Worm (Caenorhabditis elegans) whole organism, young adult: ENCODE measurements around the gene Y51A2D.8.

Source experiments
- D2030.7 ChIP-seq: fragments of 200-800 bp; sonication (Bioruptor generic); IDR thresholded peaks from 2 replicates; pipeline ENCODE4 v1.3.6; 2022; ENCODE audit warnings: missing genetic modification reagents, missing genetic modification characterization, missing compliant biosample characterization
- F10E7.11 ChIP-seq: sonication (generic microtip); optimal IDR thresholded peaks from 2 replicates; lab custom pipeline; 2017; ENCODE audit warnings: mild to moderate bottlenecking, missing genetic modification characterization, moderate library complexity, missing compliant biosample characterization
- F37B4.10 ChIP-seq: fragments of 200-800 bp; sonication (Bioruptor generic); IDR thresholded peaks from 2 replicates; pipeline ENCODE4 v1.3.6; 2022; ENCODE audit warnings: missing genetic modification characterization, missing compliant biosample characterization
- F55B11.4 ChIP-seq: sonication (generic microtip); optimal IDR thresholded peaks from 2 replicates; lab custom pipeline; 2016; ENCODE audit warnings: missing compliant biosample characterization, missing genetic modification characterization, borderline replicate concordance; ENCODE audit not compliant: insufficient read depth
- F57C9.4 ChIP-seq: sonication (generic microtip); optimal IDR thresholded peaks from 2 replicates; lab custom pipeline; 2017; ENCODE audit warnings: mild to moderate bottlenecking, missing genetic modification characterization, missing compliant biosample characterization
- K11D2.4 ChIP-seq: fragments of 200-800 bp; sonication (Bioruptor generic); IDR thresholded peaks from 2 replicates; pipeline ENCODE4 v1.3.6; 2022; ENCODE audit warnings: missing genetic modification reagents, missing genetic modification characterization, missing compliant biosample characterization
- Y53F4B.3 ChIP-seq: fragments of 200-800 bp; sonication (Bioruptor generic); IDR thresholded peaks from 2 replicates; pipeline ENCODE4 v1.3.6; 2022; ENCODE audit warnings: missing genetic modification reagents, missing genetic modification characterization, missing compliant biosample characterization
- Y95B8A.8 ChIP-seq: fragments of 200-800 bp; sonication (Bioruptor generic); IDR thresholded peaks from 2 replicates; pipeline ENCODE4 v1.3.6; 2022; ENCODE audit warnings: missing genetic modification reagents, missing genetic modification characterization, missing compliant biosample characterization
- ZK185.1 ChIP-seq: sonication (generic microtip); optimal IDR thresholded peaks from 2 replicates; lab custom pipeline; 2016; ENCODE audit warnings: mild to moderate bottlenecking, missing genetic modification characterization, missing compliant biosample characterization; ENCODE audit not compliant: poor library complexity, severe bottlenecking
- ama-1 ChIP-seq, 3 experiments: fragments of 150-350 bp in 1 of 3; sonication (generic microtip) in 2 of 3; optimal IDR thresholded peaks; 2 replicates each; lab custom pipeline; 2014 to 2018; ENCODE audit warnings: missing biosample characterization in 2 of 3, missing genetic modification characterization in 2 of 3, missing genetic modification reagents in 2 of 3
- atf-7 ChIP-seq: sonication (generic microtip); optimal IDR thresholded peaks from 2 replicates; lab custom pipeline; 2017; ENCODE audit warnings: mild to moderate bottlenecking, missing genetic modification characterization, missing compliant biosample characterization
- athp-1 ChIP-seq: sonication (generic microtip); optimal IDR thresholded peaks from 2 replicates; lab custom pipeline; 2017; ENCODE audit warnings: mild to moderate bottlenecking, missing genetic modification characterization, missing compliant biosample characterization
- attf-3 ChIP-seq: fragments of 200-800 bp; sonication (Bioruptor generic); conservative IDR thresholded peaks from 2 replicates; pipeline ENCODE4 v1.3.6; 2022; ENCODE audit warnings: missing genetic modification reagents, missing genetic modification characterization, missing compliant biosample characterization
- cebp-1 ChIP-seq, 2 experiments: fragments of 200-800 bp in 1 of 2; sonication (Bioruptor generic) in 1 of 2; sonication (generic microtip) in 1 of 2; IDR thresholded peaks in 1 of 2; optimal IDR thresholded peaks in 1 of 2; 2 replicates each; pipeline versions ENCODE4 v1.3.6 to Lab custom; 2017 to 2022; ENCODE audit warnings: missing compliant biosample characterization in 2 of 2, missing genetic modification characterization in 2 of 2, mild to moderate bottlenecking in 1 of 2, missing genetic modification reagents in 1 of 2, moderate library complexity in 1 of 2
- ceh-100 ChIP-seq: fragments of 200-800 bp; sonication (Bioruptor generic); IDR thresholded peaks from 2 replicates; pipeline ENCODE4 v1.3.6; 2022; ENCODE audit warnings: missing genetic modification reagents, missing genetic modification characterization, missing compliant biosample characterization
- ceh-58 ChIP-seq: fragments of 200-800 bp; sonication (Bioruptor generic); IDR thresholded peaks from 2 replicates; pipeline ENCODE4 v1.3.6; 2022; ENCODE audit warnings: missing genetic modification characterization, missing compliant biosample characterization
- dox-1 ChIP-seq: fragments of 200-800 bp; sonication (Bioruptor generic); IDR thresholded peaks from 2 replicates; pipeline ENCODE4 v1.3.6; 2022; ENCODE audit warnings: missing genetic modification reagents, missing genetic modification characterization, missing compliant biosample characterization
- dpff-1 ChIP-seq: sonication (generic microtip); optimal IDR thresholded peaks from 2 replicates; lab custom pipeline; 2017; ENCODE audit warnings: mild to moderate bottlenecking, missing genetic modification characterization, missing compliant biosample characterization
- dpl-1 ChIP-seq: fragments of 150-350 bp; optimal IDR thresholded peaks from 2 replicates; lab custom pipeline; 2014; ENCODE audit warnings: missing biosample characterization, missing genetic modification reagents, missing genetic modification characterization
- efl-1 ChIP-seq: fragments of 150-350 bp; optimal IDR thresholded peaks from 2 replicates; lab custom pipeline; 2014; ENCODE audit warnings: missing biosample characterization, missing genetic modification reagents, missing genetic modification characterization
- egl-18 ChIP-seq: fragments of 200-800 bp; sonication (Bioruptor generic); IDR thresholded peaks from 2 replicates; pipeline ENCODE4 v1.3.6; 2022; ENCODE audit warnings: missing genetic modification reagents, missing genetic modification characterization, missing compliant biosample characterization
- ekl-4 ChIP-seq: fragments of 200-800 bp; sonication (Bioruptor generic); IDR thresholded peaks from 2 replicates; pipeline ENCODE4 v1.3.6; 2022; ENCODE audit warnings: missing genetic modification reagents, missing genetic modification characterization, missing compliant biosample characterization
- fkh-3 ChIP-seq: sonication (generic microtip); optimal IDR thresholded peaks from 2 replicates; lab custom pipeline; 2016; ENCODE audit warnings: mild to moderate bottlenecking, missing genetic modification characterization, missing compliant biosample characterization
- him-1 ChIP-seq: sonication (generic microtip); optimal IDR thresholded peaks from 2 replicates; lab custom pipeline; 2016; ENCODE audit warnings: missing genotype, missing genetic modification reagents, missing genetic modification characterization, missing compliant biosample characterization
- hlh-26 ChIP-seq: fragments of 200-800 bp; sonication (Bioruptor generic); conservative IDR thresholded peaks from 2 replicates; pipeline ENCODE4 v1.3.6; 2022; ENCODE audit warnings: missing genetic modification reagents, missing genetic modification characterization, missing compliant biosample characterization
- hmg-20 ChIP-seq: fragments of 200-800 bp; sonication (Bioruptor generic); IDR thresholded peaks from 2 replicates; pipeline ENCODE4 v1.3.6; 2022; ENCODE audit warnings: missing genetic modification reagents, missing genetic modification characterization, missing compliant biosample characterization
- lin-35 ChIP-seq, 3 experiments: fragments of 150-350 bp in 2 of 3; sonication (generic microtip) in 1 of 3; optimal IDR thresholded peaks; 2 replicates each; lab custom pipeline; 2014 to 2018; ENCODE audit warnings: missing biosample characterization in 3 of 3, missing genetic modification characterization in 3 of 3, missing genetic modification reagents in 3 of 3
- lir-1 ChIP-seq: fragments of 200-800 bp; sonication (Bioruptor generic); conservative IDR thresholded peaks from 2 replicates; pipeline ENCODE4 v1.3.6; 2022; ENCODE audit warnings: missing genetic modification reagents, missing genetic modification characterization, missing compliant biosample characterization
- lsy-27 ChIP-seq: sonication (generic microtip); optimal IDR thresholded peaks from 2 replicates; lab custom pipeline; 2017; ENCODE audit warnings: missing genetic modification characterization, mild to moderate bottlenecking, missing compliant biosample characterization, antibody characterized with exemption, missing genotype, borderline replicate concordance; ENCODE audit not compliant: insufficient read depth
- madf-10 ChIP-seq: sonication (generic microtip); optimal IDR thresholded peaks from 2 replicates; lab custom pipeline; 2016; ENCODE audit warnings: mild to moderate bottlenecking, missing genetic modification characterization, missing compliant biosample characterization
- mcd-1 ChIP-seq: fragments of 200-800 bp; sonication (Bioruptor generic); IDR thresholded peaks from 2 replicates; pipeline ENCODE4 v1.3.6; 2022; ENCODE audit warnings: missing genetic modification reagents, missing genetic modification characterization, missing compliant biosample characterization
- nfya-1 ChIP-seq: sonication (generic microtip); optimal IDR thresholded peaks from 2 replicates; lab custom pipeline; 2017; ENCODE audit warnings: antibody characterized with exemption, missing compliant biosample characterization, missing genetic modification characterization, borderline replicate concordance; ENCODE audit not compliant: insufficient read depth
- nfya-2 ChIP-seq: fragments of 200-800 bp; sonication (Bioruptor generic); IDR thresholded peaks from 2 replicates; pipeline ENCODE4 v1.3.6; 2022; ENCODE audit warnings: missing genetic modification reagents, missing genetic modification characterization, missing compliant biosample characterization
- rcor-1 ChIP-seq: fragments of 200-800 bp; sonication (Bioruptor generic); IDR thresholded peaks from 2 replicates; pipeline ENCODE4 v1.3.6; 2022; ENCODE audit warnings: missing genetic modification reagents, missing genetic modification characterization, missing compliant biosample characterization
- repo-1 ChIP-seq: sonication (generic microtip); optimal IDR thresholded peaks from 2 replicates; lab custom pipeline; 2017; ENCODE audit warnings: mild to moderate bottlenecking, missing genetic modification characterization, missing compliant biosample characterization
- rpc-1 ChIP-seq, 2 experiments: fragments of 150-350 bp in 1 of 2; sonication (generic microtip) in 1 of 2; optimal IDR thresholded peaks; 2 replicates each; lab custom pipeline; 2014 to 2018; ENCODE audit warnings: missing biosample characterization in 1 of 2, missing genetic modification characterization in 1 of 2, missing genetic modification reagents in 1 of 2, missing genotype in 1 of 2
- snpc-3.4 ChIP-seq: sonication (generic microtip); optimal IDR thresholded peaks from 2 replicates; lab custom pipeline; 2017; ENCODE audit warnings: missing genetic modification characterization, mild to moderate bottlenecking, missing compliant biosample characterization, antibody characterized with exemption, moderate library complexity, missing genotype, missing genetic modification reagents
- tbx-9 ChIP-seq: sonication (generic microtip); optimal IDR thresholded peaks from 2 replicates; lab custom pipeline; 2016; ENCODE audit warnings: borderline replicate concordance, missing genetic modification characterization, inconsistent platforms, missing compliant biosample characterization
- unc-130 ChIP-seq: sonication (generic microtip); optimal IDR thresholded peaks from 2 replicates; lab custom pipeline; 2016; ENCODE audit warnings: missing genetic modification reagents, missing genetic modification characterization, missing compliant biosample characterization
- unc-62 ChIP-seq: fragments of 150-350 bp; optimal IDR thresholded peaks from 2 replicates; lab custom pipeline; 2014; ENCODE audit warnings: missing biosample characterization, missing genetic modification reagents, missing genetic modification characterization
- ztf-22 ChIP-seq: fragments of 200-800 bp; sonication (Bioruptor generic); optimal IDR thresholded peaks from 2 replicates; lab custom pipeline; 2018; ENCODE audit warnings: mild to moderate bottlenecking, missing genetic modification characterization, moderate library complexity, missing compliant biosample characterization

The Y51A2D.8 gene

DNA sequence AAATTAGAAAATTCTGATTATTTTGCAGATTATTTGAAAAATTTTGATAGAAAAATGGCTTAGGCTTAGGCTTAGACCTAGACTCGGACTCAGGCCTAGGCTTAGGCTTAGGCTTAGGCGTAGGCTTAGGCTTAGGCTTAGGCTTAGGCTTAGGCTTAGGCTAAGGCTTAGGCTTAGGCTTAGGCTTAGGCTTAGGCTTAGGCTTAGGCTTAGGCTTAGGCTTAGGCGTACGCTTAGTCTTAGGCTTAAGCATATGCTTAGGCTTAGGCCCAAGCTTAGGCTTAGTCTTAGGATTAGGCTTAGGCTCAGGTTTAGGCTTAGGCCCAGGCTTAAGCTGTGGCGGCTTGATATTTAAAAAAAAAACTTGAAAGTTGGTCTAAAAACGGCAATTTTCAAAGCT lies 12.7 kb upstream of the Y51A2D.8 start:
- peak; percentile 75 for TF ChIP-seq dox-1 (GFP tag; lab: Robert Waterston, UW)
- 0 out of 2 replicates have a peak, but pooled peaks have one; percentile 47 for TF ChIP-seq F37B4.10
- TF ChIP-seq D2030.7 (GFP tag; lab: Robert Waterston, UW): peak; percentile 32; the same call in 1 of the 2 replicates

DNA sequence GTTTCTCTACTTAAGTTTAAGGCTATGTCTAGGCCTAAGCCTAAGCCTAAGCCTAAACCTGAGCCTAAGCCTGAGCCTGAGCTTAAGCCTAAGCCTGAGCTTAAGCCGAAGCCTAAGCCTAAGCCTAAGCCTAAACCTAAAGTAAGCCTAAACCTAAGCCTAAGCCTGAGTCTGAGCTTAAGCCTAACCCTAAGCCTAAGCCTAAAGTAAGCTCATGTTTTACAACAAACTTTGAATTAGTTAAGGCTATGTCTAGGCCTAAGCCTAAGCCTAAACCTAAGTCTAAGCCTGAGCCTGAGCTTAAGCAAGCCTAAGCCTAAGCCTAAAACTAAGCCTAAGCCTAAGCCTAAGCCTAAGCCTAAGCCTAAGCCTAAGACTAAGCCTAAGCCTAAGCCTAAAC lies 12.0 kb upstream of the Y51A2D.8 start:
- no peak for TF ChIP-seq F37B4.10
- no peak for TF ChIP-seq tbx-9 (tag; lab: Kevin White, UChicago)
- TF ChIP-seq ekl-4: 0 out of 2 replicates have a peak, but pooled peaks have one; percentile 16

DNA sequence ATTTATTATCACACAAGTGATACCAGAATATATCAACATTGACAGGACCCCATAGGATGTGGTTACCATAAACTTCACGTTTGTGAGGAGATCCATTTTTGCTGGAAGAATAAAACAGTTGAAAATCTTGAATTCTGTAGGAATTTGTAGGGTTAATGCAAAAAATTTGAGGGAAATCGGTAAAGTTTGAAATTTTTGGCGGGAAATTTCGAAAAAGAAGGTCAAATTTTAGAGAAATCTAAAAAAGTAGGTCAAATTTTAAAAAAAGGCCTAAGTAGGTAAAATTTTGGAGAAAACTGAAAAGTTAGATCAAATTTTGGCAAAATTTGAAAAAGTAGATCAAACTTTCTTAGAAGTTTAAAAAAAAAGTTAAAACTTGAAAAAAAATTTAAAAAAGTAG lies 11.1 kb upstream of the Y51A2D.8 start, which contains the start of gene srg-34:
srg-34 (minus strand) TSS at position 101 of the 400 bp plus-strand sequence.
- no peak for TF ChIP-seq egl-18 (GFP tag; lab: Robert Waterston, UW)
- no peak for TF ChIP-seq athp-1 (tag; lab: Kevin White, UChicago)
- TF ChIP-seq ceh-58 (GFP tag; lab: Robert Waterston, UW): no peak
- TF ChIP-seq him-1: no peak
- no peak for TF ChIP-seq unc-62 (GFP tag; lab: Kevin White, UChicago)
- no peak for TF ChIP-seq fkh-3
- TF ChIP-seq tbx-9 (tag; lab: Kevin White, UChicago): no peak
- no peak for TF ChIP-seq lir-1 (GFP tag; lab: Robert Waterston, UW)

DNA sequence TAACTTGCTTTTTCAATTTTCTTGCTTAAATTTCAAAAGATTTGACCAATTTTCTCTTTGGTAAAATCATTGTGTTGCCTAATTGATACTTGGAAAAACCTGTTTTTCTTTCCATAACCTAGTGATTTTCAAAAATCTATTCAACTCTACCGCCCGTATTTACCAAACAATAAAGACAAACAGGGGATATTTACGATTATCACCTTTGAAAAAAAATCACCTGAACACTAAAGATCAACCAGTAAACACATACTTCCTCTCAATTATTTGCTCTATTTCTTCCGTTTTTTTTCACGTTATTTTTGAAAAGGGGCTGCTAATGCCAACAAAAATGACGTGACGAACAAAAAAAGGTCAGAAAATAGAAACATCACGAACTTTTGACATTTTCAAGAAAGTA lies 7.3 kb upstream of the Y51A2D.8 start:
- no peak for TF ChIP-seq atf-7
- no peak for TF ChIP-seq hmg-20 (GFP tag; lab: Robert Waterston, UW)
- no peak for TF ChIP-seq lsy-27 (tag; lab: Kevin White, UChicago)
- no peak for TF ChIP-seq efl-1 (GFP tag; lab: Kevin White, UChicago)
- no peak for TF ChIP-seq ZK185.1 (tag; lab: Kevin White, UChicago)
- TF ChIP-seq F37B4.10: no peak
- no peak for TF ChIP-seq snpc-3.4
- TF ChIP-seq lin-35 (GFP tag; optimal IDR thresholded peaks at IDR 0.05; lab: Kevin White, UChicago): no peak
- no peak for TF ChIP-seq F55B11.4 (tag; lab: Kevin White, UChicago)
- TF ChIP-seq cebp-1 (GFP tag; IDR thresholded peaks at IDR 0.05; lab: Robert Waterston, UW): no peak
- no peak for TF ChIP-seq cebp-1 (tag; optimal IDR thresholded peaks at IDR 0.05; lab: Kevin White, UChicago)
- no peak for TF ChIP-seq F10E7.11
- no peak for TF ChIP-seq repo-1
- TF ChIP-seq, all 124 proteins: peak for 0

DNA sequence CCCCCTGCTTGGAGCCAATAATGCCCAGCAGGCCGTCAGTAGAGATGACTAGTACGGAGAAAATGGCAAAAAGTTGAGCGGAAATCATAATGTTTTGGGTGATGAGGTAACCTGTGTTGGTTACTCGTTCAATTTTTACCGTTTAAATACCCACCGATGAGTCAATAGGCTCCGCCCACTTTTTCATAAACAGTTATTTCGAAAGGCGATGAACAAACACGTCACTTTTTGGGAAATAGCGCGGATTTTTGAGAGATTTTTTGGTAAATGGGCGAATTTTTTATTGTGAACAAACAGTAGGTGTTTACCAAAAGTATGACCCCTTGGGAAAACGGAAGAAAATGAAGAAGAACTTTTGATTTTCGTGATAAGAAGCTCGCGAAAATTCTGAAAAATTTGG lies 6.5 kb upstream of the Y51A2D.8 start, which contains the start of gene ttr-26:
ttr-26 (minus strand) TSS at position 101 of the 400 bp plus-strand sequence.
- TF ChIP-seq ztf-22 (GFP tag; lab: Kevin White, UChicago) (no peak), nfya-2 (GFP tag; lab: Robert Waterston, UW) (no peak), K11D2.4 (GFP tag; lab: Robert Waterston, UW) (no peak), hlh-26 (GFP tag; lab: Robert Waterston, UW) (no peak), Y95B8A.8 (GFP tag; lab: Robert Waterston, UW) (no peak), D2030.7 (GFP tag; lab: Robert Waterston, UW) (no peak), attf-3 (GFP tag; lab: Robert Waterston, UW) (no peak), unc-130 (GFP tag; lab: Kevin White, UChicago) (no peak), rpc-1 (optimal IDR thresholded peaks at IDR 0.05; lab: Kevin White, UChicago) (no peak), rpc-1 (tag; optimal IDR thresholded peaks at IDR 0.05; lab: Kevin White, UChicago) (no peak), madf-10 (no peak), dpff-1 (no peak), F57C9.4 (no peak), nfya-1 (tag; lab: Kevin White, UChicago) (no peak), ceh-100 (GFP tag; lab: Robert Waterston, UW) (no peak), Y53F4B.3 (GFP tag; lab: Robert Waterston, UW) (no peak), rcor-1 (GFP tag; lab: Robert Waterston, UW) (no peak), dpl-1 (GFP tag; lab: Kevin White, UChicago) (no peak), mcd-1 (GFP tag; lab: Robert Waterston, UW) (no peak), ama-1 (optimal IDR thresholded peaks at IDR 0.05; lab: Kevin White, UChicago) (no peak), ama-1 (GFP tag; optimal IDR thresholded peaks at IDR 0.05; lab: Kevin White, UChicago) (no peak)
